Fruit fly (Drosophila melanogaster) whole organism, embryonic: ENCODE data around the gene PK1-R.

Source experiments
- Abd-B ChIP-seq: fragments of 200-800 bp; sonication (Bioruptor generic); optimal IDR thresholded peaks from 2 replicates; lab custom pipeline; 2018; ENCODE audit warnings: missing biosample characterization, mild to moderate bottlenecking, missing genetic modification characterization, moderate library complexity
- Bteb2 ChIP-seq: fragments of 200-800 bp; sonication (Bioruptor generic); optimal IDR thresholded peaks from 2 replicates; lab custom pipeline; 2016; ENCODE audit warnings: missing biosample characterization, missing genetic modification characterization
- CG11560 ChIP-seq: fragments of 200-800 bp; sonication (Bioruptor generic); IDR thresholded peaks from 3 replicates; pipeline ENCODE4 v1.3.6; 2022; ENCODE audit warnings: missing biosample characterization, missing genetic modification characterization
- CG12219 ChIP-seq: fragments of 200-800 bp; sonication (Bioruptor generic); optimal IDR thresholded peaks from 3 replicates; lab custom pipeline; 2018; ENCODE audit warnings: missing biosample characterization, mild to moderate bottlenecking, missing genetic modification characterization
- CG1233 ChIP-seq: fragments of 200-800 bp; sonication (Bioruptor generic); optimal IDR thresholded peaks from 4 replicates; lab custom pipeline; 2018; ENCODE audit warnings: missing biosample characterization, mild to moderate bottlenecking, missing genetic modification characterization
- CG15269 ChIP-seq: fragments of 200-800 bp; sonication (Bioruptor generic); optimal IDR thresholded peaks from 2 replicates; lab custom pipeline; 2018; ENCODE audit warnings: missing biosample characterization, mild to moderate bottlenecking, missing genetic modification characterization, moderate library complexity
- CG1647 ChIP-seq: fragments of 200-800 bp; sonication (Bioruptor generic); optimal IDR thresholded peaks from 3 replicates; lab custom pipeline; 2016; ENCODE audit warnings: missing biosample characterization, missing genetic modification characterization
- CG16815 ChIP-seq: fragments of 200-800 bp; sonication (Bioruptor generic); optimal IDR thresholded peaks from 3 replicates; lab custom pipeline; 2017; ENCODE audit warnings: missing biosample characterization, mild to moderate bottlenecking, missing genetic modification characterization
- CG17186 ChIP-seq: fragments of 200-800 bp; sonication (Bioruptor generic); optimal IDR thresholded peaks from 3 replicates; lab custom pipeline; 2017; ENCODE audit warnings: missing biosample characterization, missing genetic modification reagents, missing genetic modification characterization
- CG17359 ChIP-seq: fragments of 200-800 bp; sonication (Bioruptor generic); optimal IDR thresholded peaks from 3 replicates; lab custom pipeline; 2018; ENCODE audit warnings: missing biosample characterization, mild to moderate bottlenecking, missing genetic modification characterization, moderate library complexity
- CG2712 ChIP-seq: fragments of 200-800 bp; optimal IDR thresholded peaks from 3 replicates; lab custom pipeline; 2019; ENCODE audit warnings: missing biosample characterization, mild to moderate bottlenecking, missing genetic modification characterization, moderate library complexity
- CG3281 ChIP-seq: fragments of 200-800 bp; sonication (Bioruptor generic); optimal IDR thresholded peaks from 3 replicates; lab custom pipeline; 2017; ENCODE audit warnings: missing biosample characterization, mild to moderate bottlenecking, missing genetic modification characterization
- CG34422 ChIP-seq: fragments of 200-800 bp; sonication (Bioruptor generic); IDR thresholded peaks from 3 replicates; pipeline ENCODE4 v1.3.6; 2022; ENCODE audit warnings: missing biosample characterization, missing genetic modification characterization
- CG4854 ChIP-seq: fragments of 200-800 bp; sonication (Bioruptor generic); optimal IDR thresholded peaks from 2 replicates; lab custom pipeline; 2016; ENCODE audit warnings: missing biosample characterization, missing genetic modification characterization, inconsistent platforms
- CG6689 ChIP-seq: fragments of 200-800 bp; sonication (Bioruptor generic); IDR thresholded peaks from 2 replicates; pipeline ENCODE4 v1.3.6; 2022; ENCODE audit warnings: missing biosample characterization, missing genetic modification characterization
- CG7556 ChIP-seq: fragments of 200-800 bp; sonication (Bioruptor generic); optimal IDR thresholded peaks from 2 replicates; lab custom pipeline; 2017; ENCODE audit warnings: missing biosample characterization, mild to moderate bottlenecking, missing genetic modification characterization
- CG7928 ChIP-seq: fragments of 200-800 bp; sonication (Bioruptor generic); optimal IDR thresholded peaks from 2 replicates; lab custom pipeline; 2017; ENCODE audit warnings: missing biosample characterization, mild to moderate bottlenecking, missing genetic modification characterization
- CG8281 ChIP-seq: fragments of 200-800 bp; sonication (Bioruptor generic); optimal IDR thresholded peaks from 2 replicates; lab custom pipeline; 2018; ENCODE audit warnings: missing biosample characterization, mild to moderate bottlenecking, missing genetic modification characterization, moderate library complexity
- CTCF ChIP-seq: fragments of 200-800 bp; sonication (Bioruptor generic); optimal IDR thresholded peaks from 2 replicates; lab custom pipeline; 2017; ENCODE audit warnings: missing biosample characterization, mild to moderate bottlenecking, missing genetic modification characterization, moderate library complexity
- D19A ChIP-seq: fragments of 200-800 bp; optimal IDR thresholded peaks from 3 replicates; lab custom pipeline; 2019; ENCODE audit warnings: missing biosample characterization, mild to moderate bottlenecking, missing genetic modification characterization, moderate library complexity
- Dek ChIP-seq: fragments of 200-800 bp; sonication (Bioruptor generic); optimal IDR thresholded peaks from 3 replicates; lab custom pipeline; 2019; ENCODE audit warnings: missing biosample characterization, mild to moderate bottlenecking, missing genetic modification characterization, moderate library complexity
- HHEX ChIP-seq: fragments of 200-800 bp; sonication (Bioruptor generic); optimal IDR thresholded peaks from 3 replicates; lab custom pipeline; 2017; ENCODE audit warnings: missing biosample characterization, mild to moderate bottlenecking, missing genetic modification characterization, missing genetic modification reagents
- HLH54F ChIP-seq: fragments of 200-800 bp; sonication (Bioruptor generic); optimal IDR thresholded peaks from 3 replicates; lab custom pipeline; 2016; ENCODE audit warnings: missing biosample characterization, missing genetic modification characterization
- Hand ChIP-seq: fragments of 200-800 bp; sonication (Bioruptor generic); optimal IDR thresholded peaks from 2 replicates; lab custom pipeline; 2017; ENCODE audit warnings: mild to moderate bottlenecking, missing biosample characterization, missing genetic modification reagents, missing genetic modification characterization
- Hr51 ChIP-seq, 2 experiments: fragments of 200-800 bp; sonication (Bioruptor generic); optimal IDR thresholded peaks; 2 replicates in 1 of 2; 3 replicates in 1 of 2; lab custom pipeline; 2016 to 2018; ENCODE audit warnings: missing biosample characterization in 2 of 2, missing genetic modification characterization in 2 of 2, mild to moderate bottlenecking in 1 of 2, moderate library complexity in 1 of 2
- MBD-R2 ChIP-seq: fragments of 200-800 bp; sonication (Bioruptor generic); IDR thresholded peaks from 2 replicates; pipeline ENCODE4 v1.3.6; 2022; ENCODE audit warnings: missing biosample characterization, missing genetic modification characterization
- NK7.1 ChIP-seq: fragments of 200-800 bp; sonication (Bioruptor generic); optimal IDR thresholded peaks from 3 replicates; lab custom pipeline; 2016; ENCODE audit warnings: missing biosample characterization, missing genetic modification characterization
- Oaz ChIP-seq: fragments of 200-800 bp; sonication (Bioruptor generic); IDR thresholded peaks from 2 replicates; pipeline ENCODE4 v1.3.6; 2022; ENCODE audit warnings: missing biosample characterization, missing genetic modification characterization
- Usf ChIP-seq: fragments of 200-800 bp; sonication (Bioruptor generic); optimal IDR thresholded peaks from 2 replicates; lab custom pipeline; 2017; ENCODE audit warnings: missing genotype, missing biosample characterization, missing genetic modification characterization
- ac ChIP-seq: fragments of 200-800 bp; sonication (Bioruptor generic); optimal IDR thresholded peaks from 3 replicates; lab custom pipeline; 2017; ENCODE audit warnings: missing biosample characterization, mild to moderate bottlenecking, missing genetic modification characterization
- al ChIP-seq: fragments of 200-800 bp; sonication (Bioruptor generic); IDR thresholded peaks from 2 replicates; pipeline ENCODE4 v1.3.6; 2022; ENCODE audit warnings: missing biosample characterization, missing genetic modification characterization
- az2 ChIP-seq: fragments of 200-800 bp; sonication (Bioruptor generic); optimal IDR thresholded peaks from 3 replicates; lab custom pipeline; 2016; ENCODE audit warnings: missing biosample characterization, missing genetic modification characterization
- chif ChIP-seq, 2 experiments: fragments of 200-800 bp; sonication (Bioruptor generic); optimal IDR thresholded peaks; 3 replicates each; lab custom pipeline; 2016; ENCODE audit warnings: missing biosample characterization in 2 of 2, missing genetic modification characterization in 2 of 2
- chn ChIP-seq: fragments of 200-800 bp; sonication (Bioruptor generic); optimal IDR thresholded peaks from 2 replicates; lab custom pipeline; 2016; ENCODE audit warnings: missing biosample characterization, missing genetic modification characterization
- crol ChIP-seq: fragments of 200-800 bp; sonication (Bioruptor generic); IDR thresholded peaks from 2 replicates; pipeline ENCODE4 v1.3.6; 2022; ENCODE audit warnings: missing biosample characterization, missing genetic modification characterization
- danr ChIP-seq: fragments of 200-800 bp; sonication (Bioruptor generic); IDR thresholded peaks from 2 replicates; pipeline ENCODE4 v1.3.6; 2022; ENCODE audit warnings: missing biosample characterization, missing genetic modification characterization
- dmrt11E ChIP-seq: fragments of 200-800 bp; sonication (Bioruptor generic); optimal IDR thresholded peaks from 3 replicates; lab custom pipeline; 2018; ENCODE audit warnings: missing biosample characterization, mild to moderate bottlenecking, missing genetic modification characterization, moderate library complexity
- dysf ChIP-seq: fragments of 200-800 bp; sonication (Bioruptor generic); IDR thresholded peaks from 3 replicates; pipeline ENCODE4 v1.3.6; 2022; ENCODE audit warnings: missing biosample characterization, missing genetic modification characterization
- en ChIP-seq: fragments of 200-800 bp; sonication (Bioruptor generic); optimal IDR thresholded peaks from 2 replicates; lab custom pipeline; 2016; ENCODE audit warnings: missing biosample characterization, missing genetic modification characterization
- esg ChIP-seq: fragments of 200-800 bp; sonication (Bioruptor generic); conservative IDR thresholded peaks from 2 replicates; pipeline ENCODE4 v1.3.6; 2022; ENCODE audit warnings: missing biosample characterization, missing genetic modification characterization
- eyg ChIP-seq: fragments of 200-800 bp; sonication (Bioruptor generic); optimal IDR thresholded peaks from 3 replicates; lab custom pipeline; 2016; ENCODE audit warnings: missing biosample characterization, missing genetic modification characterization
- fd64A ChIP-seq: fragments of 200-800 bp; sonication (Bioruptor generic); optimal IDR thresholded peaks from 3 replicates; lab custom pipeline; 2018; ENCODE audit warnings: missing biosample characterization, mild to moderate bottlenecking, missing genetic modification characterization
- knrl ChIP-seq: fragments of 200-800 bp; sonication (Bioruptor generic); IDR thresholded peaks from 3 replicates; pipeline ENCODE4 v1.3.6; 2022; ENCODE audit warnings: missing biosample characterization, missing genetic modification characterization; ENCODE audit not compliant: partially characterized antibody
- lab ChIP-seq: fragments of 200-800 bp; sonication (Bioruptor generic); optimal IDR thresholded peaks from 3 replicates; lab custom pipeline; 2017; ENCODE audit warnings: missing biosample characterization, missing genetic modification characterization, mild to moderate bottlenecking, moderate library complexity, missing genetic modification reagents
- oc ChIP-seq: fragments of 200-800 bp; sonication (Bioruptor generic); optimal IDR thresholded peaks from 2 replicates; lab custom pipeline; 2018; ENCODE audit warnings: missing biosample characterization, mild to moderate bottlenecking, missing genetic modification characterization, moderate library complexity
- pum ChIP-seq: fragments of 200-800 bp; sonication (Bioruptor generic); optimal IDR thresholded peaks from 2 replicates; lab custom pipeline; 2016; ENCODE audit warnings: missing biosample characterization, missing genetic modification characterization
- scrt ChIP-seq: fragments of 200-800 bp; sonication (Bioruptor generic); optimal IDR thresholded peaks from 2 replicates; lab custom pipeline; 2018; ENCODE audit warnings: missing biosample characterization, mild to moderate bottlenecking, missing genetic modification characterization, moderate library complexity
- slbo ChIP-seq: fragments of 200-800 bp; sonication (Bioruptor generic); IDR thresholded peaks from 2 replicates; pipeline ENCODE4 v1.3.6; 2022; ENCODE audit warnings: missing biosample characterization, missing genetic modification characterization
- sug ChIP-seq: fragments of 200-800 bp; optimal IDR thresholded peaks from 2 replicates; lab custom pipeline; 2019; ENCODE audit warnings: missing biosample characterization, mild to moderate bottlenecking, missing genetic modification characterization, moderate library complexity

The PK1-R gene

DNA sequence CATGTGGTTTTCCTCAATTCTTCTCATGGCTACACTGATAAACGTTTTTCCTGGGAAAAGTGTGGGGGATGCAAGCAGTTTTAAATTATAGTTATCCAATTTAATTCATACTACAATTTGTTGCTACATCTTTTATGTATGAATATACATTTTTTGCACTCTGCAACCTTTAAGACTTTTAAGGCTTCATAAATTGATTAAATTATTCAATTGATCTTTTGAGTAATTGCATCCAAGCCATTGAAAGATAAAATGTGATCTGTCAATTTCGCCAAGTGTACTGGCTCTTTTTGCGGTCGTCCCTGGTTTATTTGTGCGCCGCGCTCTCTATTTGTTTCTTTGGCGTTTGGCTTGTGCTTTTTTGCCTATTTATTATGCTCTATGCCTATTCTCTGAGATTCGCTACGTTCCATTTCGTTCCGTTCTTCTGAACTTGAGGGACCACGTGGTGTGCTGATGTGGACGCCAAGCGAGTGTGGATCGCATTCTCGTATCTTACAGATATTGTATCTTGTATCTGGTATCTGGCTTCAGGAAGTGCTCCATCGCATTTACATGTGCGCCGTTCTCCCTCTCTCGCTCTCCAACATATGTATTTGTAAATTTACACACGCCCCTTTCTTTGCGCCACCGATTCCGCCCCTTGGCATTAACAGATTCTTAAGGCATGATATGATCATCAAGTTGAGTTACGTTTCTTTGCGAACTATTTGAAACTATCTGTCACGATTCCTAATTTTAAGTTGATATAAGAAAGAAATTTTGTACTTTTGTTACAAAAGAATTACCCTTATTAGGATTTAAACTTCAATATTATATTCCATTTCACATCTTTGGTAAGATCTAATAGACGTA lies 50.5 kb downstream of the PK1-R start (continued):
- TF ChIP-seq CG34422 (GFP tag; lab: Robert Waterston, UW) (peak; percentile 73; the same call in 2 of the 3 replicates), Hr51 (GFP tag; optimal IDR thresholded peaks at IDR 0.05; lab: Kevin White, UChicago) (peak; percentile 82 to 88), en (GFP tag; lab: Kevin White, UChicago) (peak; percentile 58), CG15269 (tag; lab: Kevin White, UChicago) (peak; percentile 92), CG1233 (GFP tag; lab: Kevin White, UChicago) (peak; percentile 75), knrl (GFP tag; lab: Robert Waterston, UW) (no peak), CG12219 (peak; percentile 66), Oaz (GFP tag; lab: Robert Waterston, UW) (peak; percentile 63), CG2712 (peak; percentile 73), scrt (peak; percentile 86), CG17186 (GFP tag; lab: Kevin White, UChicago) (no peak), CG17359 (tag; lab: Kevin White, UChicago) (peak; percentile 81), CG11560 (tag; lab: Robert Waterston, UW) (peak; percentile 84), crol (GFP tag; lab: Robert Waterston, UW) (no peak), CG4854 (GFP tag; lab: Kevin White, UChicago) (peak; percentile 76), Abd-B (GFP tag; lab: Kevin White, UChicago) (peak; percentile 76), oc (tag; lab: Kevin White, UChicago) (peak; percentile 9), Hand (GFP tag; lab: Kevin White, UChicago) (peak; percentile 86), CG8281 (tag; lab: Kevin White, UChicago) (peak; percentile 59), lab (peak; percentile 93), pum (GFP tag; lab: Kevin White, UChicago) (peak; percentile 78), CG1647 (GFP tag; lab: Kevin White, UChicago) (peak; percentile 81), D19A (peak; percentile 55), Bteb2 (GFP tag; lab: Kevin White, UChicago) (peak; percentile 93), Dek (peak; percentile 90), ac (GFP tag; lab: Kevin White, UChicago) (no peak), dysf (peak; percentile 95), CG7928 (GFP tag; lab: Kevin White, UChicago) (peak; percentile 82), az2 (GFP tag; lab: Kevin White, UChicago) (peak; percentile 72), eyg (peak; percentile 75), HLH54F (GFP tag; lab: Kevin White, UChicago) (peak; percentile 92), fd64A (GFP tag; lab: Kevin White, UChicago) (no peak), HHEX (GFP tag; lab: Kevin White, UChicago) (peak; percentile 85), CG6689 (GFP tag; lab: Robert Waterston, UW) (peak; percentile 85; the same call in 1 of the 2 replicates), al (peak; percentile 93), dmrt11E (tag; lab: Kevin White, UChicago) (no peak), slbo (GFP tag; lab: Robert Waterston, UW) (peak; percentile 96), NK7.1 (peak; percentile 42), CG3281 (GFP tag; lab: Kevin White, UChicago) (peak; percentile 94), danr (peak; percentile 86), chn (peak; percentile 60), sug (tag; lab: Kevin White, UChicago) (peak; percentile 82), Usf (GFP tag; lab: Kevin White, UChicago) (peak; percentile 58), esg (GFP tag; lab: Robert Waterston, UW) (peak; percentile 80), CG16815 (peak; percentile 77), CG7556 (GFP tag; lab: Kevin White, UChicago) (peak; percentile 88), CTCF (peak; percentile 4), chif (GFP tag; optimal IDR thresholded peaks at IDR 0.05; lab: Kevin White, UChicago) (peak; percentile 77 to 78), MBD-R2 (peak; percentile 64; the same call in 1 of the 2 replicates)
